Worm (Caenorhabditis elegans) whole organism, mixed stage, embryonic: ENCODE data around the gene klc-2.

Experiments used
- M03D4.4 ChIP-seq: sonication (generic microtip); optimal IDR thresholded peaks from 2 replicates; lab custom pipeline; 2017; ENCODE audit warnings: mild to moderate bottlenecking, missing genetic modification characterization, missing compliant biosample characterization
- bed-3 ChIP-seq: fragments of 200-800 bp; sonication (Bioruptor generic); optimal IDR thresholded peaks from 3 replicates; lab custom pipeline; 2018; ENCODE audit warnings: mild to moderate bottlenecking, missing genetic modification characterization, moderate library complexity, missing compliant biosample characterization
- blmp-1 ChIP-seq: fragments of 150-350 bp; optimal IDR thresholded peaks from 2 replicates; lab custom pipeline; 2014; ENCODE audit warnings: missing biosample characterization, missing genetic modification characterization
- ceh-39 ChIP-seq: fragments of 150-350 bp; optimal IDR thresholded peaks from 2 replicates; lab custom pipeline; 2014; ENCODE audit warnings: missing biosample characterization, missing genetic modification characterization
- ceh-43 ChIP-seq: fragments of 200-800 bp; sonication (Bioruptor generic); optimal IDR thresholded peaks from 2 replicates; lab custom pipeline; 2018; ENCODE audit warnings: mild to moderate bottlenecking, missing genetic modification characterization, moderate library complexity, missing compliant biosample characterization
- ceh-83 ChIP-seq: fragments of 200-800 bp; sonication (Bioruptor generic); optimal IDR thresholded peaks from 2 replicates; lab custom pipeline; 2018; ENCODE audit warnings: mild to moderate bottlenecking, missing genetic modification characterization, missing compliant biosample characterization
- cnd-1 ChIP-seq: fragments of 200-800 bp; sonication (Bioruptor generic); optimal IDR thresholded peaks from 2 replicates; lab custom pipeline; 2018; ENCODE audit warnings: mild to moderate bottlenecking, missing genetic modification characterization, missing compliant biosample characterization
- elt-1 ChIP-seq: sonication (generic microtip); optimal IDR thresholded peaks from 2 replicates; lab custom pipeline; 2017; ENCODE audit warnings: missing genetic modification characterization, mild to moderate bottlenecking, missing compliant biosample characterization, antibody characterized with exemption, moderate library complexity, borderline replicate concordance; ENCODE audit not compliant: insufficient read depth
- elt-3 ChIP-seq: fragments of 150-350 bp; optimal IDR thresholded peaks from 2 replicates; lab custom pipeline; 2014; ENCODE audit warnings: missing biosample characterization, missing genetic modification characterization
- flh-1 ChIP-seq: fragments of 200-800 bp; sonication (Bioruptor generic); optimal IDR thresholded peaks from 2 replicates; lab custom pipeline; 2018; ENCODE audit warnings: mild to moderate bottlenecking, missing genetic modification characterization, moderate library complexity, missing compliant biosample characterization
- ham-2 ChIP-seq: fragments of 200-800 bp; sonication (Bioruptor generic); optimal IDR thresholded peaks from 2 replicates; lab custom pipeline; 2018; ENCODE audit warnings: mild to moderate bottlenecking, missing genetic modification characterization, missing compliant biosample characterization
- hlh-1 ChIP-seq: fragments of 150-350 bp; optimal IDR thresholded peaks from 2 replicates; lab custom pipeline; 2014; ENCODE audit warnings: missing biosample characterization, missing genetic modification reagents, missing genetic modification characterization
- lin-13 ChIP-seq: fragments of 150-350 bp; optimal IDR thresholded peaks from 2 replicates; lab custom pipeline; 2014; ENCODE audit warnings: missing biosample characterization, missing genetic modification characterization
- lin-32 ChIP-seq: fragments of 200-800 bp; sonication (Bioruptor generic); optimal IDR thresholded peaks from 2 replicates; lab custom pipeline; 2018; ENCODE audit warnings: mild to moderate bottlenecking, missing genetic modification characterization, missing compliant biosample characterization
- lsy-2 ChIP-seq: fragments of 150-350 bp; optimal IDR thresholded peaks from 2 replicates; lab custom pipeline; 2014; ENCODE audit warnings: missing biosample characterization, missing genetic modification characterization
- mab-5 ChIP-seq: fragments of 150-350 bp; optimal IDR thresholded peaks from 2 replicates; lab custom pipeline; 2014; ENCODE audit warnings: missing biosample characterization, missing genetic modification characterization
- mep-1 ChIP-seq: fragments of 150-350 bp; optimal IDR thresholded peaks from 2 replicates; lab custom pipeline; 2017; ENCODE audit warnings: missing biosample characterization, missing genetic modification reagents, missing genetic modification characterization, inconsistent platforms
- mls-2 ChIP-seq: sonication (generic microtip); optimal IDR thresholded peaks from 2 replicates; lab custom pipeline; 2016; ENCODE audit warnings: mild to moderate bottlenecking, missing genetic modification characterization, moderate library complexity, missing compliant biosample characterization
- nhr-12 ChIP-seq: fragments of 150-350 bp; optimal IDR thresholded peaks from 2 replicates; lab custom pipeline; 2014; ENCODE audit warnings: missing biosample characterization, missing genetic modification characterization
- nhr-2 ChIP-seq: fragments of 150-350 bp; optimal IDR thresholded peaks from 2 replicates; lab custom pipeline; 2014; ENCODE audit warnings: missing biosample characterization, missing genetic modification characterization
- nhr-237 ChIP-seq: fragments of 150-350 bp; optimal IDR thresholded peaks from 2 replicates; lab custom pipeline; 2014; ENCODE audit warnings: missing biosample characterization, missing genetic modification characterization
- nhr-28 ChIP-seq: fragments of 150-350 bp; optimal IDR thresholded peaks from 2 replicates; lab custom pipeline; 2014; ENCODE audit warnings: missing biosample characterization, missing genetic modification characterization
- nhr-76 ChIP-seq: sonication (generic microtip); optimal IDR thresholded peaks from 2 replicates; lab custom pipeline; 2017; ENCODE audit warnings: missing biosample characterization, missing genetic modification characterization
- pha-4 ChIP-seq: fragments of 150-350 bp; optimal IDR thresholded peaks from 2 replicates; lab custom pipeline; 2018; ENCODE audit warnings: missing biosample characterization, missing genetic modification reagents, missing genetic modification characterization
- sem-2 ChIP-seq: fragments of 200-800 bp; sonication (Bioruptor generic); optimal IDR thresholded peaks from 2 replicates; lab custom pipeline; 2018; ENCODE audit warnings: mild to moderate bottlenecking, missing genetic modification characterization, missing compliant biosample characterization
- snpc-4 ChIP-seq: fragments of 150-350 bp; optimal IDR thresholded peaks from 2 replicates; lab custom pipeline; 2014; ENCODE audit warnings: missing biosample characterization, missing genetic modification characterization
- sptf-1 ChIP-seq: sonication (generic microtip); optimal IDR thresholded peaks from 2 replicates; lab custom pipeline; 2017; ENCODE audit warnings: mild to moderate bottlenecking, missing genetic modification characterization, moderate library complexity, missing compliant biosample characterization
- tbx-8 ChIP-seq: fragments of 200-800 bp; sonication (Bioruptor generic); optimal IDR thresholded peaks from 2 replicates; lab custom pipeline; 2018; ENCODE audit warnings: mild to moderate bottlenecking, missing genetic modification characterization, moderate library complexity, missing compliant biosample characterization
- unc-120 ChIP-seq: sonication (generic microtip); optimal IDR thresholded peaks from 2 replicates; lab custom pipeline; 2017; ENCODE audit warnings: missing genetic modification characterization, missing compliant biosample characterization; ENCODE audit not compliant: poor library complexity, severe bottlenecking
- unc-39 ChIP-seq: fragments of 150-350 bp; optimal IDR thresholded peaks from 2 replicates; lab custom pipeline; 2014; ENCODE audit warnings: missing biosample characterization, missing genetic modification characterization
- zip-8 ChIP-seq: fragments of 150-350 bp; optimal IDR thresholded peaks from 2 replicates; lab custom pipeline; 2014; ENCODE audit warnings: missing biosample characterization, missing genetic modification characterization

Gene klc-2

DNA sequence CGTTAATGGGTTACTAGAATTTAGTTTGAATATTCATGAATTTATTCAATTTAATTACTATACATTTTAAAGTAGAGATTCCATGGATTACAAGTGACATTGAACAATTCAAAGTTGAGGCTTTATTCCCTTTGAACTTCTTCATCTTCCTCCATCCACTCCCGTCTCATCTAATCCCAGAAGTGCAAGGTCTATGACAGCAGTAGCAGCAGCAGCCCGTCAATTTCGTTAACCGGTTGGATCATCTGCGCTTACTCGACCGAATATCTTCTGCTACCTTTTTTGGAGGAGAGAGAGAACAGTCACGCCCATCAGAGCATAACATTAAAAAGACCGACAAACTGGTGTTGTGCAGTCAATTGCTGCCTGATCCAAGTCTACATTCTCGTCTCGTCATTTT lies 36.1 kb upstream of the klc-2 start, which contains the start of gene M03E7.2:
Gene M03E7.2, plus strand, starts transcription at position 301 of the 400 bp plus-strand sequence.
- TF ChIP-seq nhr-2 (tag; lab: Kevin White, UChicago) (no peak), nhr-76 (tag; lab: Kevin White, UChicago) (no peak), lsy-2 (tag; lab: Kevin White, UChicago) (no peak), cnd-1 (no peak), unc-120 (tag; lab: Kevin White, UChicago) (no peak), mep-1 (tag; lab: Kevin White, UChicago) (no peak), lin-13 (tag; lab: Kevin White, UChicago) (no peak), flh-1 (GFP tag; lab: Kevin White, UChicago) (no peak), ham-2 (GFP tag; lab: Kevin White, UChicago) (no peak), pha-4 (tag; lab: Kevin White, UChicago) (no peak), elt-1 (tag; lab: Kevin White, UChicago) (no peak), ceh-83 (GFP tag; lab: Kevin White, UChicago) (no peak), M03D4.4 (no peak), unc-39 (tag; lab: Kevin White, UChicago) (no peak), zip-8 (tag; lab: Kevin White, UChicago) (no peak), tbx-8 (GFP tag; lab: Kevin White, UChicago) (no peak), snpc-4 (tag; lab: Kevin White, UChicago) (no peak), nhr-12 (tag; lab: Kevin White, UChicago) (no peak), nhr-28 (tag; lab: Kevin White, UChicago) (no peak), ceh-43 (GFP tag; lab: Kevin White, UChicago) (no peak)

DNA sequence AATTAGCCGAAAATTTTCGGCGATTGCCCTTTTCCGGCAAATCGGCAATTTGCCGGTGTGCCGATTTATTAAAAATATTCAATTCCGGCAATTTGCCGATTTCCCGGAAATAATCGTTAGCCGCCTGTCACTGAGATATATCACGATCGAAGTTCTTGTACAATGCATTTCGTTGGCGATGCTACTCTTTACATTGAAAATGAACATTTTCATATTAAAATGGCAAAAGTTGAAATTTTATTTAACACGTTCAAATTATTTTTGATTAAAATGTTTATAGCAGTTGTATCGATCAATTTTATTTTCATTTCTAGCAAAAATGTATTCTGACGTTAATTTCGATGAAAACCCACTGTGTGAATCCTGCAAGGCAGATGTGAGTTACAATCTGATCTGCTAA lies 33.5 kb upstream of the klc-2 start, which contains the start of gene M03E7.3:
Gene M03E7.3, plus strand, starts transcription at position 301 of the 400 bp plus-strand sequence.
- no peak for TF ChIP-seq nhr-2 (tag; lab: Kevin White, UChicago)
- no peak for TF ChIP-seq nhr-12 (tag; lab: Kevin White, UChicago)
- no peak for TF ChIP-seq lin-32 (GFP tag; lab: Kevin White, UChicago)
- TF ChIP-seq flh-1 (GFP tag; lab: Kevin White, UChicago) = no peak
- no peak for TF ChIP-seq bed-3 (GFP tag; lab: Kevin White, UChicago)
- no peak for TF ChIP-seq zip-8 (tag; lab: Kevin White, UChicago)
- no peak for TF ChIP-seq ceh-39
- TF ChIP-seq elt-1 (tag; lab: Kevin White, UChicago) = no peak
- no peak for TF ChIP-seq ceh-43 (GFP tag; lab: Kevin White, UChicago)
- TF ChIP-seq sem-2 (GFP tag; lab: Kevin White, UChicago) = no peak
- TF ChIP-seq lin-13 (tag; lab: Kevin White, UChicago) = no peak
- no peak for TF ChIP-seq cnd-1
- no peak for TF ChIP-seq sptf-1 (tag; lab: Kevin White, UChicago)
- TF ChIP-seq hlh-1 (tag; lab: Kevin White, UChicago) = no peak
- no peak for TF ChIP-seq mab-5 (tag; lab: Kevin White, UChicago)
- no peak for TF ChIP-seq unc-120 (tag; lab: Kevin White, UChicago)
- TF ChIP-seq, all 35 proteins: peak for 0

DNA sequence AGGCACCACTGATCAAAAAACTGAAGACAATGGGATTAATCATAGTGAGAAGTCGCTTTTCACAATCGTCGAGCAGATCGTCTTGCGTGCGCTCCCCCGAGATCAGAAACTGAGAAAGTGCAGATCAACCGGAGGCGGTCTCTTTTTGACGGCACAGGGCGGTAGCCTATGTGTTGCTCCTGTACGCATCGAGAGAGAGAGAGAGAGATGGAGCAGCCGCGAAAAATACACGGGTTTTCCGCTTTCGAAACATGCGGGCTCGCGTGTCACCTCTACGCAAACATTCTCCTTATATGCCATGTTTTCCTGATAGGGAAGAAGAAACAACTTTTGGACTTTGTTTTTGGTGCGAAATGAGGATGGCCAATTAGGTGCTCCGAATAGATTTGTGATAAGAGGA lies 31.9 kb upstream of the klc-2 start, which contains the start of gene lrpc-1:
Gene lrpc-1, minus strand, starts transcription at position 101 of the 400 bp plus-strand sequence.
- no peak for TF ChIP-seq pha-4 (tag; lab: Kevin White, UChicago)
- TF ChIP-seq snpc-4 (tag; lab: Kevin White, UChicago) = no peak
- no peak for TF ChIP-seq M03D4.4
- no peak for TF ChIP-seq ceh-83 (GFP tag; lab: Kevin White, UChicago)
- no peak for TF ChIP-seq blmp-1 (tag; lab: Kevin White, UChicago)
- TF ChIP-seq zip-8 (tag; lab: Kevin White, UChicago) = no peak
- no peak for TF ChIP-seq sptf-1 (tag; lab: Kevin White, UChicago)
- TF ChIP-seq unc-39 (tag; lab: Kevin White, UChicago) = no peak
- no peak for TF ChIP-seq elt-1 (tag; lab: Kevin White, UChicago)
- no peak for TF ChIP-seq flh-1 (GFP tag; lab: Kevin White, UChicago)
- no peak for TF ChIP-seq mep-1 (tag; lab: Kevin White, UChicago)
- no peak for TF ChIP-seq lsy-2 (tag; lab: Kevin White, UChicago)
- TF ChIP-seq mls-2 (tag; lab: Kevin White, UChicago) = no peak
- TF ChIP-seq cnd-1 = no peak
- no peak for TF ChIP-seq nhr-12 (tag; lab: Kevin White, UChicago)
- no peak for TF ChIP-seq elt-3
- no peak for TF ChIP-seq unc-120 (tag; lab: Kevin White, UChicago)
- TF ChIP-seq, all 35 proteins: peak for 0

DNA sequence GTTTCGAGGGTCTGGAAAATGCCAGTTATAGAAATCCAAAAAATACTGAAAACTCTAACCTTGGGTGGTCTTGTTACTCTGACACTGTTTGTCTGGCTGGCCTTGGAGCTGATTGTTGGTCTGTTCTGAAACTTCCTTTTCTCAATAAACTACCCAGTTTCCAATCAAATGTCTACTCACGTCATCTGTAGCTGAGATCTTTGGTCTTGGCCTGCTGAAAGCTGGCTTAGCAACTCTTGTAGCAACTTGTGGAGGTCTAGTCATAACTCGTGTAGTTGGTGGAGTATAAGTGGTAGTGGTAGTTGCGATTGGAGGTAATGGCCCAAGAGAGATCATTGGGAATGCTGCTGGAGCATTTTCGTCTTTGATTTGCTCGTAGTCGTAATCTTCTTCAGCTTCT lies 29.0 kb upstream of the klc-2 start:
- TF ChIP-seq ceh-83 (GFP tag; lab: Kevin White, UChicago) = no peak
- TF ChIP-seq nhr-237 (tag; lab: Kevin White, UChicago) = no peak
- TF ChIP-seq blmp-1 (tag; lab: Kevin White, UChicago) = no peak
- TF ChIP-seq sem-2 (GFP tag; lab: Kevin White, UChicago) = no peak
- no peak for TF ChIP-seq M03D4.4
